Fruit fly (Drosophila melanogaster) whole organism, prepupa: Measurements from ENCODE around the gene chinmo.

Experiments
- Blimp-1 ChIP-seq: fragments of 200-800 bp; sonication (Bioruptor generic); optimal IDR thresholded peaks from 3 replicates; lab custom pipeline; 2017; ENCODE audit warnings: missing biosample characterization, missing genetic modification characterization, mild to moderate bottlenecking, moderate library complexity, missing genetic modification reagents
- CG10631 ChIP-seq: fragments of 200-800 bp; sonication (Bioruptor generic); optimal IDR thresholded peaks from 2 replicates; lab custom pipeline; 2016; ENCODE audit warnings: missing biosample characterization, missing genetic modification characterization
- CG10669 ChIP-seq: fragments of 200-800 bp; sonication (Bioruptor generic); optimal IDR thresholded peaks from 3 replicates; lab custom pipeline; 2018; ENCODE audit warnings: missing biosample characterization, mild to moderate bottlenecking, missing genetic modification characterization, moderate library complexity
- CG11902 ChIP-seq: fragments of 200-800 bp; sonication (Bioruptor generic); optimal IDR thresholded peaks from 3 replicates; lab custom pipeline; 2016; ENCODE audit warnings: missing biosample characterization, missing genetic modification characterization
- CG15336 ChIP-seq: fragments of 200-800 bp; sonication (Bioruptor generic); IDR thresholded peaks from 2 replicates; pipeline ENCODE4 v1.3.6; 2022; ENCODE audit warnings: missing biosample characterization, missing genetic modification characterization
- CG1621 ChIP-seq: fragments of 200-800 bp; sonication (Bioruptor generic); optimal IDR thresholded peaks from 3 replicates; lab custom pipeline; 2018; ENCODE audit warnings: missing biosample characterization, mild to moderate bottlenecking, missing genetic modification characterization
- CG16779 ChIP-seq: fragments of 200-800 bp; sonication (Bioruptor generic); optimal IDR thresholded peaks from 3 replicates; lab custom pipeline; 2017; ENCODE audit warnings: missing biosample characterization, mild to moderate bottlenecking, missing genetic modification characterization
- CG3032 ChIP-seq: fragments of 200-800 bp; optimal IDR thresholded peaks from 2 replicates; lab custom pipeline; 2019; ENCODE audit warnings: missing biosample characterization, mild to moderate bottlenecking, missing genetic modification characterization, moderate library complexity
- CG31627 ChIP-seq: fragments of 200-800 bp; sonication (Bioruptor generic); optimal IDR thresholded peaks from 3 replicates; lab custom pipeline; 2016; ENCODE audit warnings: missing biosample characterization, missing genetic modification characterization
- CG32006 ChIP-seq: fragments of 200-800 bp; sonication (Bioruptor generic); optimal IDR thresholded peaks from 3 replicates; lab custom pipeline; 2017; ENCODE audit warnings: missing biosample characterization, mild to moderate bottlenecking, missing genetic modification characterization
- CG34406 ChIP-seq: fragments of 200-800 bp; sonication (Bioruptor generic); optimal IDR thresholded peaks from 3 replicates; lab custom pipeline; 2016; ENCODE audit warnings: missing biosample characterization, missing genetic modification characterization
- CG3919 ChIP-seq: fragments of 200-800 bp; sonication (Bioruptor generic); optimal IDR thresholded peaks from 3 replicates; lab custom pipeline; 2016; ENCODE audit warnings: missing biosample characterization, missing genetic modification characterization
- CG4318 ChIP-seq: fragments of 200-800 bp; sonication (Bioruptor generic); optimal IDR thresholded peaks from 3 replicates; lab custom pipeline; 2017; ENCODE audit warnings: missing biosample characterization, mild to moderate bottlenecking, missing genetic modification characterization
- CG6163 ChIP-seq: fragments of 200-800 bp; sonication (Bioruptor generic); IDR thresholded peaks from 3 replicates; pipeline ENCODE4 v1.3.6; 2022; ENCODE audit warnings: missing biosample characterization, missing genetic modification characterization
- CG6276 ChIP-seq: fragments of 200-800 bp; sonication (Bioruptor generic); optimal IDR thresholded peaks from 2 replicates; lab custom pipeline; 2017; ENCODE audit warnings: missing biosample characterization, mild to moderate bottlenecking, missing genetic modification characterization
- CG6792 ChIP-seq: fragments of 200-800 bp; sonication (Bioruptor generic); optimal IDR thresholded peaks from 3 replicates; lab custom pipeline; 2016; ENCODE audit warnings: missing biosample characterization, missing genetic modification characterization
- CG6808 ChIP-seq: fragments of 200-800 bp; sonication (Bioruptor generic); optimal IDR thresholded peaks from 3 replicates; lab custom pipeline; 2017; ENCODE audit warnings: missing biosample characterization, missing genetic modification characterization, mild to moderate bottlenecking, moderate library complexity, missing genetic modification reagents
- CG6854 ChIP-seq: fragments of 200-800 bp; sonication (Bioruptor generic); optimal IDR thresholded peaks from 2 replicates; lab custom pipeline; 2017; ENCODE audit warnings: missing biosample characterization, mild to moderate bottlenecking, missing genetic modification characterization
- CG7368 ChIP-seq: fragments of 200-800 bp; sonication (Bioruptor generic); optimal IDR thresholded peaks from 3 replicates; lab custom pipeline; 2016; ENCODE audit warnings: missing biosample characterization, missing genetic modification characterization
- CG8319 ChIP-seq: fragments of 200-800 bp; sonication (Bioruptor generic); optimal IDR thresholded peaks from 3 replicates; lab custom pipeline; 2016; ENCODE audit warnings: missing biosample characterization, missing genetic modification characterization
- CG8632 ChIP-seq: fragments of 200-800 bp; sonication (Bioruptor generic); optimal IDR thresholded peaks from 3 replicates; lab custom pipeline; 2016; ENCODE audit warnings: missing biosample characterization, missing genetic modification characterization
- CG9139 ChIP-seq: fragments of 200-800 bp; sonication (Bioruptor generic); optimal IDR thresholded peaks from 3 replicates; lab custom pipeline; 2017; ENCODE audit warnings: missing biosample characterization, mild to moderate bottlenecking, missing genetic modification characterization
- Eip75B ChIP-seq: fragments of 200-800 bp; sonication (Bioruptor generic); optimal IDR thresholded peaks from 3 replicates; lab custom pipeline; 2016; ENCODE audit warnings: missing biosample characterization, missing genetic modification characterization
- Eip78C ChIP-seq: fragments of 200-800 bp; sonication (Bioruptor generic); peaks from one replicate; lab custom pipeline; 2016; ENCODE audit warnings: missing biosample characterization, missing genetic modification characterization
- Eip93F ChIP-seq: fragments of 200-800 bp; sonication (Bioruptor generic); optimal IDR thresholded peaks from 2 replicates; lab custom pipeline; 2016; ENCODE audit warnings: missing biosample characterization, mild to moderate bottlenecking, missing genetic modification characterization
- Ets21C ChIP-seq: fragments of 200-800 bp; sonication (Bioruptor generic); optimal IDR thresholded peaks from 3 replicates; lab custom pipeline; 2016; ENCODE audit warnings: missing biosample characterization, missing genetic modification characterization
- Ets96B ChIP-seq: fragments of 200-800 bp; optimal IDR thresholded peaks from 2 replicates; lab custom pipeline; 2019; ENCODE audit warnings: missing biosample characterization, mild to moderate bottlenecking, missing genetic modification characterization, moderate library complexity
- Gug ChIP-seq: fragments of 200-800 bp; sonication (Bioruptor generic); IDR thresholded peaks from 2 replicates; pipeline ENCODE4 v1.3.6; 2022; ENCODE audit warnings: missing biosample characterization, missing genetic modification characterization
- Hr38 ChIP-seq: sonication (Bioruptor generic); optimal IDR thresholded peaks from 2 replicates; lab custom pipeline; 2016; ENCODE audit warnings: missing biosample characterization, missing genetic modification characterization
- Hr39 ChIP-seq: fragments of 200-800 bp; sonication (Bioruptor generic); optimal IDR thresholded peaks from 2 replicates; lab custom pipeline; 2016; ENCODE audit warnings: missing biosample characterization, missing genetic modification characterization
- Hr4 ChIP-seq: fragments of 200-800 bp; sonication (Bioruptor generic); optimal IDR thresholded peaks from 3 replicates; lab custom pipeline; 2016; ENCODE audit warnings: missing biosample characterization, missing genetic modification characterization
- Lpt ChIP-seq: fragments of 200-800 bp; sonication (Bioruptor generic); optimal IDR thresholded peaks from 3 replicates; lab custom pipeline; 2016; ENCODE audit warnings: missing biosample characterization, missing genetic modification characterization
- Met ChIP-seq: fragments of 200-800 bp; sonication (Bioruptor generic); optimal IDR thresholded peaks from 3 replicates; lab custom pipeline; 2016; ENCODE audit warnings: missing biosample characterization, missing genetic modification characterization
- OdsH ChIP-seq: fragments of 200-800 bp; sonication (Bioruptor generic); optimal IDR thresholded peaks from 3 replicates; lab custom pipeline; 2016; ENCODE audit warnings: missing biosample characterization, missing genetic modification characterization
- Sox102F ChIP-seq: fragments of 200-800 bp; sonication (Bioruptor generic); optimal IDR thresholded peaks from 2 replicates; lab custom pipeline; 2016; ENCODE audit warnings: missing biosample characterization, mild to moderate bottlenecking, missing genetic modification characterization
- Sox14 ChIP-seq: fragments of 200-800 bp; sonication (Bioruptor generic); optimal IDR thresholded peaks from 3 replicates; lab custom pipeline; 2016; ENCODE audit warnings: missing biosample characterization, missing genetic modification characterization
- Sox15 ChIP-seq: fragments of 200-800 bp; sonication (Bioruptor generic); optimal IDR thresholded peaks from 3 replicates; lab custom pipeline; 2016; ENCODE audit warnings: missing biosample characterization, missing genetic modification characterization
- achi ChIP-seq: fragments of 200-800 bp; sonication (Bioruptor generic); optimal IDR thresholded peaks from 3 replicates; lab custom pipeline; 2016; ENCODE audit warnings: missing biosample characterization, missing genetic modification characterization
- cyc ChIP-seq: fragments of 200-800 bp; sonication (Bioruptor generic); optimal IDR thresholded peaks from 3 replicates; lab custom pipeline; 2016; ENCODE audit warnings: missing biosample characterization, missing genetic modification characterization
- dac ChIP-seq: fragments of 200-800 bp; sonication (Bioruptor generic); optimal IDR thresholded peaks from 2 replicates; lab custom pipeline; 2017; ENCODE audit warnings: missing biosample characterization, mild to moderate bottlenecking, missing genetic modification characterization
- dsx ChIP-seq: fragments of 200-800 bp; optimal IDR thresholded peaks from 3 replicates; lab custom pipeline; 2019; ENCODE audit warnings: missing biosample characterization, mild to moderate bottlenecking, missing genetic modification characterization, moderate library complexity; ENCODE audit not compliant: poor library complexity, severe bottlenecking
- eg ChIP-seq: fragments of 200-800 bp; sonication (Bioruptor generic); IDR thresholded peaks from 3 replicates; pipeline ENCODE4 v1.3.6; 2022; ENCODE audit warnings: missing biosample characterization, missing genetic modification characterization
- esn ChIP-seq: fragments of 200-800 bp; sonication (Bioruptor generic); optimal IDR thresholded peaks from 2 replicates; lab custom pipeline; 2016; ENCODE audit warnings: missing biosample characterization, mild to moderate bottlenecking, missing genetic modification characterization, moderate library complexity
- fd59A ChIP-seq: fragments of 200-800 bp; sonication (Bioruptor generic); optimal IDR thresholded peaks from 2 replicates; lab custom pipeline; 2017; ENCODE audit warnings: missing biosample characterization, mild to moderate bottlenecking, missing genetic modification characterization, missing genetic modification reagents
- fd85E ChIP-seq: fragments of 200-800 bp; sonication (Bioruptor generic); optimal IDR thresholded peaks from 3 replicates; lab custom pipeline; 2016; ENCODE audit warnings: missing biosample characterization, missing genetic modification characterization
- fkh ChIP-seq: fragments of 200-800 bp; sonication (Bioruptor generic); optimal IDR thresholded peaks from 3 replicates; lab custom pipeline; 2017; ENCODE audit warnings: missing biosample characterization, mild to moderate bottlenecking, missing genetic modification characterization, moderate library complexity
- lz ChIP-seq: fragments of 200-800 bp; sonication (Bioruptor generic); optimal IDR thresholded peaks from 3 replicates; lab custom pipeline; 2016; ENCODE audit warnings: missing biosample characterization, missing genetic modification characterization
- net ChIP-seq: fragments of 200-800 bp; sonication (Bioruptor generic); optimal IDR thresholded peaks from 3 replicates; lab custom pipeline; 2016; ENCODE audit warnings: missing biosample characterization, missing genetic modification characterization
- salr ChIP-seq, 2 experiments: fragments of 200-800 bp; sonication (Bioruptor generic); optimal IDR thresholded peaks; 3 replicates each; lab custom pipeline; 2016 to 2018; ENCODE audit warnings: missing biosample characterization in 2 of 2, missing genetic modification characterization in 2 of 2, mild to moderate bottlenecking in 1 of 2
- spab ChIP-seq: fragments of 200-800 bp; sonication (Bioruptor generic); optimal IDR thresholded peaks from 2 replicates; lab custom pipeline; 2017; ENCODE audit warnings: missing biosample characterization, mild to moderate bottlenecking, missing genetic modification characterization, missing genetic modification reagents
- ss ChIP-seq, 2 experiments: fragments of 200-800 bp; sonication (Bioruptor generic); optimal IDR thresholded peaks; 2 replicates in 1 of 2; 3 replicates in 1 of 2; lab custom pipeline; 2017 to 2018; ENCODE audit warnings: mild to moderate bottlenecking in 2 of 2, missing biosample characterization in 2 of 2, missing genetic modification characterization in 2 of 2, moderate library complexity in 1 of 2
- topi ChIP-seq: fragments of 200-800 bp; sonication (Bioruptor generic); optimal IDR thresholded peaks from 3 replicates; lab custom pipeline; 2016; ENCODE audit warnings: missing biosample characterization, missing genetic modification characterization
- vri ChIP-seq: fragments of 200-800 bp; sonication (Bioruptor generic); optimal IDR thresholded peaks from 3 replicates; lab custom pipeline; 2016; ENCODE audit warnings: missing biosample characterization, mild to moderate bottlenecking, missing genetic modification characterization

Gene chinmo

DNA sequence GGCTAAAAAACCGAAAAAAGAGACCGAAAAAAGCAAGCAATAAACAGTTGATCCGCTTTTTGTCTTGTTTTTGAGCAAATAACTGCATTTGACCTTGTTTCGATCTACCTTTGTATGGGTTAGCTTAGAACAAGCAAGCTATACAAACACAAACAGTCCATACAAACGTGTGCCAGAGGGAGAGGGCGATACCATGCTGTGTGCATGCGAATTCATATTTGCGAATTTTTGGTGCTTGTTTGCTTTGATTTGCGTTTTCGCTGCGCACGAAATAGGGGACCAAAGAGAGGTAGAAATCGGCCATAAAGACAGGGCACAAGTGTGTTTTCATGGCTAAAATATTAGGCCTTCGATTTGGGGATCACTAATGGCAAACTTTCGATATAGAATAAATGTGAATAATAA lies 17.6 kb downstream of the chinmo start:
- TF ChIP-seq net (GFP tag; lab: Kevin White, UChicago) (no peak), Sox14 (peak; percentile 35), Ets21C (GFP tag; lab: Kevin White, UChicago) (no peak), Eip93F (GFP tag; lab: Kevin White, UChicago) (no peak), CG7368 (no peak), Met (peak; percentile 57), Eip78C (GFP tag; lab: Kevin White, UChicago) (peak; percentile 26), CG16779 (tag; lab: Kevin White, UChicago) (no peak), achi (no peak), Eip75B (GFP tag; lab: Kevin White, UChicago) (no peak), ss (GFP tag; optimal IDR thresholded peaks at IDR 0.05; lab: Kevin White, UChicago) (no peak), CG10631 (no peak), CG6854 (GFP tag; lab: Kevin White, UChicago) (peak; percentile 21), fd59A (GFP tag; lab: Kevin White, UChicago) (no peak), CG6163 (GFP tag; lab: Robert Waterston, UW) (peak; percentile 49; the same call in 1 of the 3 replicates), CG3919 (no peak), OdsH (GFP tag; lab: Kevin White, UChicago) (peak; percentile 9), Hr39 (GFP tag; lab: Kevin White, UChicago) (peak; percentile 47), lz (GFP tag; lab: Kevin White, UChicago) (peak; percentile 54), CG3032 (tag; lab: Kevin White, UChicago) (no peak), CG11902 (no peak), dsx (GFP tag; lab: Kevin White, UChicago) (no peak), vri (peak; percentile 83), CG15336 (GFP tag; lab: Robert Waterston, UW) (no peak), dac (GFP tag; lab: Kevin White, UChicago) (no peak), Blimp-1 (peak; percentile 32), CG31627 (peak; percentile 61), CG6808 (GFP tag; lab: Kevin White, UChicago) (no peak), Ets96B (tag; lab: Kevin White, UChicago) (no peak), cyc (peak; percentile 61), salr (GFP tag; optimal IDR thresholded peaks at IDR 0.05; lab: Kevin White, UChicago) (no peak), fkh (no peak), topi (peak; percentile 60), esn (GFP tag; lab: Kevin White, UChicago) (peak; percentile 54), eg (GFP tag; lab: Robert Waterston, UW) (0 out of 3 replicates have a peak, but pooled peaks have one; percentile 40), Lpt (GFP tag; lab: Kevin White, UChicago) (no peak), CG9139 (GFP tag; lab: Kevin White, UChicago) (no peak), CG6276 (GFP tag; lab: Kevin White, UChicago) (no peak), Hr4 (GFP tag; lab: Kevin White, UChicago) (no peak), Sox102F (GFP tag; lab: Kevin White, UChicago) (peak; percentile 58), Gug (no peak), CG34406 (no peak), fd85E (no peak), CG4318 (GFP tag; lab: Kevin White, UChicago) (no peak), Sox15 (GFP tag; lab: Kevin White, UChicago) (no peak), CG10669 (GFP tag; lab: Kevin White, UChicago) (no peak), CG32006 (GFP tag; lab: Kevin White, UChicago) (no peak), CG6792 (GFP tag; lab: Kevin White, UChicago) (no peak), CG1621 (tag; lab: Kevin White, UChicago) (no peak), Hr38 (GFP tag; lab: Kevin White, UChicago) (no peak), CG8632 (peak; percentile 5), spab (GFP tag; lab: Kevin White, UChicago) (no peak), CG8319 (no peak)
